Fruit fly (Drosophila melanogaster): ENCODE results near the gene CG10570.

- TF ChIP-seq CG8301 (tag; optimal IDR thresholded peaks at IDR 0.05), result peak; percentile 95
- peak; percentile 92 for TF ChIP-seq Pif1B (GFP tag; optimal IDR thresholded peaks at IDR 0.05)
- TF ChIP-seq CG34367 (tag; optimal IDR thresholded peaks at IDR 0.05), result peak; percentile 95
- TF ChIP-seq CG8159 (tag; optimal IDR thresholded peaks at IDR 0.05), result peak; percentile 94
- peak; percentile 97 for TF ChIP-seq Ets98B (GFP tag; IDR thresholded peaks at IDR 0.05)
- peak; percentile 98 for TF ChIP-seq CG4496 (GFP tag; IDR thresholded peaks at IDR 0.05)
- peak; percentile 96 for TF ChIP-seq Pif1A (GFP tag; optimal IDR thresholded peaks at IDR 0.05)
- TF ChIP-seq D1 (tag; optimal IDR thresholded peaks at IDR 0.05), result peak; percentile 62
- TF ChIP-seq EcR (GFP tag; optimal IDR thresholded peaks at IDR 0.05), result no peak
- peak; percentile 95 for TF ChIP-seq Snoo (tag; optimal IDR thresholded peaks at IDR 0.05)
- peak; percentile 97 for TF ChIP-seq fd96Ca (GFP tag; IDR thresholded peaks at IDR 0.05)
- peak; percentile 85 for TF ChIP-seq CG13204 (GFP tag; optimal IDR thresholded peaks at IDR 0.05)
- TF ChIP-seq CG10348 (GFP tag; IDR thresholded peaks at IDR 0.05), result peak; percentile 83
Observed at dm6 chr2L:18857635-18858059, 46.6 kb upstream of the CG10570 start.
